Worm (Caenorhabditis elegans) whole organism, young adult: ENCODE data around the gene srw-69.

Experiments used
- B0019.2 ChIP-seq: fragments of 200-800 bp; sonication (Bioruptor generic); conservative IDR thresholded peaks from 2 replicates; pipeline ENCODE4 v1.3.6; 2022; ENCODE audit warnings: missing genetic modification reagents, missing genetic modification characterization, missing compliant biosample characterization
- B0035.1 ChIP-seq: sonication (generic microtip); optimal IDR thresholded peaks from 2 replicates; lab custom pipeline; 2016; ENCODE audit warnings: missing genetic modification characterization, mild to moderate bottlenecking, missing compliant biosample characterization, missing genotype, missing genetic modification reagents
- B0336.3 ChIP-seq: fragments of 200-800 bp; sonication (Bioruptor generic); IDR thresholded peaks from 2 replicates; pipeline ENCODE4 v1.3.6; 2022; ENCODE audit warnings: missing genetic modification characterization, missing compliant biosample characterization
- C06A6.2 ChIP-seq: fragments of 200-800 bp; sonication (Bioruptor generic); conservative IDR thresholded peaks from 2 replicates; pipeline ENCODE4 v1.3.6; 2022; ENCODE audit warnings: missing genetic modification characterization, missing compliant biosample characterization
- C17E4.6 ChIP-seq: fragments of 200-800 bp; sonication (Bioruptor generic); IDR thresholded peaks from 2 replicates; pipeline ENCODE4 v1.3.6; 2022; ENCODE audit warnings: missing genetic modification reagents, missing genetic modification characterization, missing compliant biosample characterization
- F49E8.2 ChIP-seq: sonication (generic microtip); optimal IDR thresholded peaks from 3 replicates; lab custom pipeline; 2017; ENCODE audit warnings: missing genetic modification characterization, mild to moderate bottlenecking, missing compliant biosample characterization, antibody characterized with exemption, moderate library complexity; ENCODE audit not compliant: insufficient read depth
- F57C9.4 ChIP-seq: sonication (generic microtip); optimal IDR thresholded peaks from 2 replicates; lab custom pipeline; 2017; ENCODE audit warnings: mild to moderate bottlenecking, missing genetic modification characterization, missing compliant biosample characterization
- Y56A3A.18 ChIP-seq: fragments of 200-800 bp; sonication (Bioruptor generic); IDR thresholded peaks from 2 replicates; pipeline ENCODE4 v1.3.6; 2022; ENCODE audit warnings: missing genetic modification reagents, missing genetic modification characterization, missing compliant biosample characterization
- Y67H2A.10 ChIP-seq: fragments of 200-800 bp; sonication (Bioruptor generic); conservative IDR thresholded peaks from 2 replicates; pipeline ENCODE4 v1.3.6; 2022; ENCODE audit warnings: missing genetic modification reagents, missing genetic modification characterization, missing compliant biosample characterization
- Y79H2A.3 ChIP-seq: fragments of 200-800 bp; sonication (Bioruptor generic); conservative IDR thresholded peaks from 2 replicates; pipeline ENCODE4 v1.3.6; 2022; ENCODE audit warnings: missing genetic modification reagents, missing genetic modification characterization, missing compliant biosample characterization
- aptf-2 ChIP-seq: fragments of 200-800 bp; sonication (Bioruptor generic); conservative IDR thresholded peaks from 2 replicates; pipeline ENCODE4 v1.3.6; 2022; ENCODE audit warnings: missing genetic modification reagents, missing genetic modification characterization, missing compliant biosample characterization
- atf-7 ChIP-seq: sonication (generic microtip); optimal IDR thresholded peaks from 2 replicates; lab custom pipeline; 2017; ENCODE audit warnings: mild to moderate bottlenecking, missing genetic modification characterization, missing compliant biosample characterization
- attf-5 ChIP-seq: fragments of 200-800 bp; sonication (Bioruptor generic); optimal IDR thresholded peaks from 2 replicates; lab custom pipeline; 2018; ENCODE audit warnings: mild to moderate bottlenecking, missing genetic modification characterization, missing compliant biosample characterization
- attf-6 ChIP-seq: fragments of 200-800 bp; sonication (Bioruptor generic); IDR thresholded peaks from 2 replicates; pipeline ENCODE4 v1.3.6; 2022; ENCODE audit warnings: missing genetic modification reagents, missing genetic modification characterization, missing compliant biosample characterization
- bed-1 ChIP-seq: fragments of 200-800 bp; sonication (Bioruptor generic); IDR thresholded peaks from 2 replicates; pipeline ENCODE4 v1.3.6; 2022; ENCODE audit warnings: missing genetic modification reagents, missing genetic modification characterization, missing compliant biosample characterization
- cebp-2 ChIP-seq: fragments of 200-800 bp; sonication (Bioruptor generic); IDR thresholded peaks from 2 replicates; pipeline ENCODE4 v1.3.6; 2022; ENCODE audit warnings: missing genetic modification characterization, missing compliant biosample characterization
- ceh-27 ChIP-seq: fragments of 200-800 bp; sonication (Bioruptor generic); optimal IDR thresholded peaks from 2 replicates; lab custom pipeline; 2018; ENCODE audit warnings: mild to moderate bottlenecking, missing genetic modification characterization, moderate library complexity, missing compliant biosample characterization
- die-1 ChIP-seq: sonication (generic microtip); optimal IDR thresholded peaks from 2 replicates; lab custom pipeline; 2016; ENCODE audit warnings: missing genotype, mild to moderate bottlenecking, missing genetic modification characterization, missing compliant biosample characterization
- dpff-1 ChIP-seq: sonication (generic microtip); optimal IDR thresholded peaks from 2 replicates; lab custom pipeline; 2017; ENCODE audit warnings: mild to moderate bottlenecking, missing genetic modification characterization, missing compliant biosample characterization
- dpl-1 ChIP-seq: fragments of 150-350 bp; optimal IDR thresholded peaks from 2 replicates; lab custom pipeline; 2014; ENCODE audit warnings: missing biosample characterization, missing genetic modification reagents, missing genetic modification characterization
- egl-44 ChIP-seq: fragments of 200-800 bp; sonication (Bioruptor generic); IDR thresholded peaks from 2 replicates; pipeline ENCODE4 v1.3.6; 2022; ENCODE audit warnings: missing genetic modification reagents, missing genetic modification characterization, missing compliant biosample characterization
- ekl-4 ChIP-seq: fragments of 200-800 bp; sonication (Bioruptor generic); IDR thresholded peaks from 2 replicates; pipeline ENCODE4 v1.3.6; 2022; ENCODE audit warnings: missing genetic modification reagents, missing genetic modification characterization, missing compliant biosample characterization
- fkh-3 ChIP-seq: sonication (generic microtip); optimal IDR thresholded peaks from 2 replicates; lab custom pipeline; 2016; ENCODE audit warnings: mild to moderate bottlenecking, missing genetic modification characterization, missing compliant biosample characterization
- hlh-12 ChIP-seq: sonication (generic microtip); optimal IDR thresholded peaks from 2 replicates; lab custom pipeline; 2016; ENCODE audit warnings: missing genetic modification characterization, missing compliant biosample characterization
- hmg-1.2 ChIP-seq: fragments of 200-800 bp; sonication (Bioruptor generic); IDR thresholded peaks from 2 replicates; pipeline ENCODE4 v1.3.6; 2022; ENCODE audit warnings: missing genetic modification reagents, missing genetic modification characterization, missing compliant biosample characterization
- lin-40 ChIP-seq: sonication (generic microtip); optimal IDR thresholded peaks from 2 replicates; lab custom pipeline; 2016; ENCODE audit warnings: missing genetic modification characterization, mild to moderate bottlenecking, missing compliant biosample characterization, missing genotype, missing genetic modification reagents
- madf-6 ChIP-seq: fragments of 200-800 bp; sonication (Bioruptor generic); IDR thresholded peaks from 2 replicates; pipeline ENCODE4 v1.3.6; 2022; ENCODE audit warnings: missing genetic modification reagents, missing genetic modification characterization, missing compliant biosample characterization
- madf-8 ChIP-seq: fragments of 200-800 bp; sonication (Bioruptor generic); conservative IDR thresholded peaks from 2 replicates; pipeline ENCODE4 v1.3.6; 2022; ENCODE audit warnings: missing genetic modification reagents, missing genetic modification characterization, missing compliant biosample characterization
- mcd-1 ChIP-seq: fragments of 200-800 bp; sonication (Bioruptor generic); IDR thresholded peaks from 2 replicates; pipeline ENCODE4 v1.3.6; 2022; ENCODE audit warnings: missing genetic modification reagents, missing genetic modification characterization, missing compliant biosample characterization
- mes-4 ChIP-seq: sonication (generic microtip); optimal IDR thresholded peaks from 2 replicates; lab custom pipeline; 2016; ENCODE audit warnings: missing genotype, missing genetic modification characterization, missing compliant biosample characterization
- nfya-2 ChIP-seq: fragments of 200-800 bp; sonication (Bioruptor generic); IDR thresholded peaks from 2 replicates; pipeline ENCODE4 v1.3.6; 2022; ENCODE audit warnings: missing genetic modification reagents, missing genetic modification characterization, missing compliant biosample characterization
- nhr-120 ChIP-seq: fragments of 200-800 bp; sonication (Bioruptor generic); IDR thresholded peaks from 2 replicates; pipeline ENCODE4 v1.3.6; 2022; ENCODE audit warnings: missing genetic modification characterization, missing compliant biosample characterization
- nhr-90 ChIP-seq: sonication (generic microtip); optimal IDR thresholded peaks from 2 replicates; lab custom pipeline; 2016; ENCODE audit warnings: missing genotype, mild to moderate bottlenecking, missing genetic modification characterization, missing compliant biosample characterization
- pha-4 ChIP-seq: fragments of 150-350 bp; sonication (generic microtip); optimal IDR thresholded peaks from 2 replicates; lab custom pipeline; 2014; ENCODE audit warnings: missing biosample characterization, missing genetic modification reagents, missing genetic modification characterization
- rec-8 ChIP-seq, 2 experiments: sonication (generic microtip); optimal IDR thresholded peaks; 2 replicates each; lab custom pipeline; 2016; ENCODE audit warnings: mild to moderate bottlenecking in 2 of 2, missing genetic modification characterization in 2 of 2, missing genetic modification reagents in 2 of 2, missing genotype in 2 of 2, missing biosample characterization in 1 of 2, missing compliant biosample characterization in 1 of 2, moderate library complexity in 1 of 2
- repo-1 ChIP-seq: sonication (generic microtip); optimal IDR thresholded peaks from 2 replicates; lab custom pipeline; 2017; ENCODE audit warnings: mild to moderate bottlenecking, missing genetic modification characterization, missing compliant biosample characterization
- rpc-1 ChIP-seq, 2 experiments: fragments of 150-350 bp in 1 of 2; sonication (generic microtip) in 1 of 2; optimal IDR thresholded peaks; 2 replicates each; lab custom pipeline; 2014 to 2018; ENCODE audit warnings: missing biosample characterization in 1 of 2, missing genetic modification characterization in 1 of 2, missing genetic modification reagents in 1 of 2, missing genotype in 1 of 2
- sdz-38 ChIP-seq: sonication (generic microtip); optimal IDR thresholded peaks from 2 replicates; lab custom pipeline; 2016; ENCODE audit warnings: missing genotype, missing genetic modification characterization, missing compliant biosample characterization
- snpc-1.1 ChIP-seq: sonication (generic microtip); optimal IDR thresholded peaks from 2 replicates; lab custom pipeline; 2017; ENCODE audit warnings: missing genetic modification characterization, mild to moderate bottlenecking, missing compliant biosample characterization, antibody characterized with exemption, moderate library complexity, missing genotype, missing genetic modification reagents; ENCODE audit not compliant: insufficient read depth
- snpc-1.3 ChIP-seq: sonication (generic microtip); optimal IDR thresholded peaks from 2 replicates; lab custom pipeline; 2017; ENCODE audit warnings: missing genetic modification characterization, mild to moderate bottlenecking, missing compliant biosample characterization, antibody characterized with exemption, moderate library complexity, missing genotype, missing genetic modification reagents; ENCODE audit not compliant: insufficient read depth
- somi-1 ChIP-seq: fragments of 200-800 bp; sonication (Bioruptor generic); optimal IDR thresholded peaks from 2 replicates; lab custom pipeline; 2018; ENCODE audit warnings: mild to moderate bottlenecking, missing genetic modification characterization, missing compliant biosample characterization
- tlf-1 ChIP-seq: fragments of 200-800 bp; sonication (Bioruptor generic); optimal IDR thresholded peaks from 2 replicates; lab custom pipeline; 2018; ENCODE audit warnings: mild to moderate bottlenecking, missing genetic modification characterization, missing compliant biosample characterization
- ztf-18 ChIP-seq: sonication (generic microtip); optimal IDR thresholded peaks from 2 replicates; lab custom pipeline; 2016; ENCODE audit warnings: missing genotype, mild to moderate bottlenecking, missing genetic modification characterization, missing compliant biosample characterization
- ztf-22 ChIP-seq: fragments of 200-800 bp; sonication (Bioruptor generic); optimal IDR thresholded peaks from 2 replicates; lab custom pipeline; 2018; ENCODE audit warnings: mild to moderate bottlenecking, missing genetic modification characterization, moderate library complexity, missing compliant biosample characterization
- ztf-25 ChIP-seq: fragments of 200-800 bp; sonication (Bioruptor generic); IDR thresholded peaks from 2 replicates; pipeline ENCODE4 v1.3.6; 2022; ENCODE audit warnings: missing genetic modification reagents, missing genetic modification characterization, missing compliant biosample characterization
- ztf-26 ChIP-seq: sonication (generic microtip); optimal IDR thresholded peaks from 2 replicates; lab custom pipeline; 2017; ENCODE audit warnings: missing genetic modification characterization, missing compliant biosample characterization
- ztf-28 ChIP-seq: fragments of 200-800 bp; sonication (Bioruptor generic); IDR thresholded peaks from 2 replicates; pipeline ENCODE4 v1.3.6; 2022; ENCODE audit warnings: missing genetic modification reagents, missing genetic modification characterization, missing compliant biosample characterization
- ztf-3 ChIP-seq: fragments of 200-800 bp; sonication (Bioruptor generic); optimal IDR thresholded peaks from 2 replicates; lab custom pipeline; 2018; ENCODE audit warnings: mild to moderate bottlenecking, missing genetic modification characterization, missing compliant biosample characterization

The srw-69 gene

DNA sequence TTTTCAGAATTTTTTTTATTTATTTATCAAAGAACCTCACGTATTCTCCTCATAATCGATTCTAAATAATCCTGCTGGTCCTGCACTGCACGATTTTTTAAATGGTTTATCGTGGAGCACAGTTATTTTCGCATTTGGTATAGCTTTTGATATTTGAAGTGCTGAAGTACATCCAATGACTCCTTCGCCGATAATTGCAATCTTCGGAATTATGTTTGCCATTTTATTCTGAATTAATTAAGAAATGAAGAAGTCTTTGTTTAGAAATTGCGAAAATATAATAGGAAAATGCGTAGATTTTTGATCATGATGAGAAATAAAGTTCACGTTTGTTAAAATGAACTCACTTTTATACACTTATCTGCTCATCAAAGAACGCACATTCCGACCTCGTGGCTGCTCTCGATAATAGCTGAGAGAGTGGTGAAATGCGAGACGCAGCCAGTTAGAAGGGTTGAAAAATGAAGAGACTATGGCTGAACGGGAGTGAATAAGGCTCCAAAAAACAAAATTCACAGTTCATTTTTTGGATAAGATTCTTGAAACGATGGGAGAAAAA is 6.1 kb upstream of the srw-69 start (continued):
- TF ChIP-seq B0035.1 (no peak), cebp-2 (GFP tag; lab: Robert Waterston, UW) (no peak), hlh-12 (tag; lab: Kevin White, UChicago) (no peak), egl-44 (GFP tag; lab: Robert Waterston, UW) (no peak), B0336.3 (GFP tag; lab: Robert Waterston, UW) (no peak), bed-1 (GFP tag; lab: Robert Waterston, UW) (no peak), somi-1 (GFP tag; lab: Kevin White, UChicago) (peak; percentile 50), nhr-90 (tag; lab: Kevin White, UChicago) (no peak), dpff-1 (tag; lab: Kevin White, UChicago) (no peak), mes-4 (tag; lab: Kevin White, UChicago) (no peak), F57C9.4 (tag; lab: Kevin White, UChicago) (no peak), snpc-1.1 (no peak), Y56A3A.18 (GFP tag; lab: Robert Waterston, UW) (0 out of 2 replicates have a peak, but pooled peaks have one; percentile 29), B0019.2 (GFP tag; lab: Robert Waterston, UW) (no peak), rec-8 (tag; optimal IDR thresholded peaks at IDR 0.05; lab: Kevin White, UChicago) (no peak), ztf-18 (tag; lab: Kevin White, UChicago) (no peak), hmg-1.2 (GFP tag; lab: Robert Waterston, UW) (peak; percentile 32; the same call in 1 of the 2 replicates), ztf-28 (GFP tag; lab: Robert Waterston, UW) (no peak), lin-40 (tag; lab: Kevin White, UChicago) (peak; percentile 26), madf-6 (no peak), nfya-2 (no peak), attf-6 (no peak), attf-5 (GFP tag; lab: Kevin White, UChicago) (peak; percentile 32), ztf-3 (GFP tag; lab: Kevin White, UChicago) (no peak), madf-8 (GFP tag; lab: Robert Waterston, UW) (no peak), dpl-1 (GFP tag; lab: Kevin White, UChicago) (no peak), die-1 (tag; lab: Kevin White, UChicago) (no peak), Y67H2A.10 (GFP tag; lab: Robert Waterston, UW) (no peak), sdz-38 (tag; lab: Kevin White, UChicago) (no peak), F49E8.2 (tag; lab: Kevin White, UChicago) (no peak), pha-4 (peak; percentile 76), ztf-22 (no peak), C06A6.2 (GFP tag; lab: Robert Waterston, UW) (no peak), nhr-120 (no peak), ceh-27 (peak; percentile 52), mcd-1 (GFP tag; lab: Robert Waterston, UW) (0 out of 2 replicates have a peak, but pooled peaks have one; percentile 6), rpc-1 (optimal IDR thresholded peaks at IDR 0.05; lab: Kevin White, UChicago) (no peak), rpc-1 (tag; optimal IDR thresholded peaks at IDR 0.05; lab: Kevin White, UChicago) (no peak), Y79H2A.3 (GFP tag; lab: Robert Waterston, UW) (no peak), ekl-4 (no peak; the same call in 1 of the 2 replicates), repo-1 (no peak), C17E4.6 (GFP tag; lab: Robert Waterston, UW) (no peak), ztf-26 (tag; lab: Kevin White, UChicago) (no peak), atf-7 (tag; lab: Kevin White, UChicago) (no peak), fkh-3 (tag; lab: Kevin White, UChicago) (no peak), aptf-2 (no peak), tlf-1 (GFP tag; lab: Kevin White, UChicago) (peak; percentile 13), snpc-1.3 (tag; lab: Kevin White, UChicago) (no peak), ztf-25 (GFP tag; lab: Robert Waterston, UW) (no peak)
